Worm (Caenorhabditis elegans): ENCODE results near the gene hipr-1.

Gene hipr-1

ce11 chrIII:8748620-8749019 lies 28.6 kb downstream of the hipr-1 start:
- TF ChIP-seq mbf-1 (tag; optimal IDR thresholded peaks at IDR 0.05) (no peak), unc-55 (GFP tag; optimal IDR thresholded peaks at IDR 0.05) (no peak), nhr-129 (tag; optimal IDR thresholded peaks at IDR 0.05) (no peak), elt-3 (tag; optimal IDR thresholded peaks at IDR 0.05) (no peak), mdl-1 (tag; optimal IDR thresholded peaks at IDR 0.05) (no peak), ama-1 (optimal IDR thresholded peaks at IDR 0.05) (no peak), nhr-12 (tag; optimal IDR thresholded peaks at IDR 0.05) (no peak), ZK546.5 (tag; optimal IDR thresholded peaks at IDR 0.05) (no peak), lin-39 (tag; optimal IDR thresholded peaks at IDR 0.05) (no peak), ceh-82 (tag; optimal IDR thresholded peaks at IDR 0.05) (no peak), fos-1 (tag; optimal IDR thresholded peaks at IDR 0.05) (peak; percentile 92), crh-2 (tag; optimal IDR thresholded peaks at IDR 0.05) (peak; percentile 69), lsy-2 (tag; optimal IDR thresholded peaks at IDR 0.05) (no peak), egl-27 (tag; optimal IDR thresholded peaks at IDR 0.05) (no peak), F13H6.1 (tag; optimal IDR thresholded peaks at IDR 0.05) (peak; percentile 41), nhr-25 (tag; optimal IDR thresholded peaks at IDR 0.05) (no peak), blmp-1 (tag; optimal IDR thresholded peaks at IDR 0.05; ENCODE audit: insufficient read depth) (no peak), mab-5 (tag; optimal IDR thresholded peaks at IDR 0.05) (no peak), R02D3.7 (tag; optimal IDR thresholded peaks at IDR 0.05) (no peak), sma-9 (GFP tag; optimal IDR thresholded peaks at IDR 0.05) (peak; percentile 22), sma-9 (tag; optimal IDR thresholded peaks at IDR 0.05) (no peak), gmeb-1 (tag; optimal IDR thresholded peaks at IDR 0.05) (no peak), ztf-1 (GFP tag; conservative IDR thresholded peaks at IDR 0.05) (no peak), lin-13 (GFP tag; optimal IDR thresholded peaks at IDR 0.05) (no peak), zag-1 (tag; optimal IDR thresholded peaks at IDR 0.05) (no peak), nhr-10 (tag; optimal IDR thresholded peaks at IDR 0.05) (no peak), snpc-4 (tag; optimal IDR thresholded peaks at IDR 0.05) (no peak), nhr-23 (tag; optimal IDR thresholded peaks at IDR 0.05) (no peak), Y55F3AM.14 (GFP tag; optimal IDR thresholded peaks at IDR 0.05) (no peak), nhr-11 (tag; optimal IDR thresholded peaks at IDR 0.05) (no peak), nhr-237 (tag; optimal IDR thresholded peaks at IDR 0.05) (no peak), skn-1 (tag; optimal IDR thresholded peaks at IDR 0.05) (peak; percentile 22), C34F6.9 (tag; optimal IDR thresholded peaks at IDR 0.05) (no peak), aly-2 (tag; optimal IDR thresholded peaks at IDR 0.05) (no peak), peb-1 (tag; optimal IDR thresholded peaks at IDR 0.05) (no peak), sma-3 (GFP tag; optimal IDR thresholded peaks at IDR 0.05) (peak; percentile 40), ztf-4 (tag; optimal IDR thresholded peaks at IDR 0.05) (no peak), unc-39 (tag; optimal IDR thresholded peaks at IDR 0.05) (no peak), ceh-16 (tag; optimal IDR thresholded peaks at IDR 0.05) (no peak), elt-1 (tag; optimal IDR thresholded peaks at IDR 0.05) (no peak), ztf-11 (tag; optimal IDR thresholded peaks at IDR 0.05) (no peak), nhr-6 (tag; optimal IDR thresholded peaks at IDR 0.05) (no peak), dmd-4 (tag; optimal IDR thresholded peaks at IDR 0.05) (no peak), lin-11 (tag; optimal IDR thresholded peaks at IDR 0.05) (no peak)

ce11 chrIII:8749487-8749886 lies 29.5 kb downstream of the hipr-1 start, which contains the start of gene sma-2:
TSS of gene sma-2 (plus strand) at chrIII:8749680.
- TF ChIP-seq lsy-2 (tag; optimal IDR thresholded peaks at IDR 0.05), result peak in 1 of 2 experiments; percentile 45
- no peak for TF ChIP-seq unc-55 (GFP tag; optimal IDR thresholded peaks at IDR 0.05)
- no peak for TF ChIP-seq blmp-1 (tag; optimal IDR thresholded peaks at IDR 0.05; ENCODE audit: insufficient read depth)
- TF ChIP-seq F13H6.1 (tag; optimal IDR thresholded peaks at IDR 0.05), result peak; percentile 88
- TF ChIP-seq C34F6.9 (tag; optimal IDR thresholded peaks at IDR 0.05), result peak; percentile 29
- TF ChIP-seq lin-39 (tag; optimal IDR thresholded peaks at IDR 0.05), result no peak
- peak; percentile 52 for TF ChIP-seq nhr-21 (tag; optimal IDR thresholded peaks at IDR 0.05)
- TF ChIP-seq mab-5 (tag; optimal IDR thresholded peaks at IDR 0.05), result no peak
- no peak for TF ChIP-seq R02D3.7 (tag; optimal IDR thresholded peaks at IDR 0.05)
- no peak for TF ChIP-seq ztf-1 (GFP tag; conservative IDR thresholded peaks at IDR 0.05)
- TF ChIP-seq sma-3 (GFP tag; optimal IDR thresholded peaks at IDR 0.05), result peak; percentile 99
- peak in 1 of 2 experiments; percentile 16 for TF ChIP-seq mdl-1 (tag; optimal IDR thresholded peaks at IDR 0.05)
- peak; percentile 15 for TF ChIP-seq egl-27 (tag; optimal IDR thresholded peaks at IDR 0.05)
- no peak for TF ChIP-seq nhr-10 (tag; optimal IDR thresholded peaks at IDR 0.05)
- TF ChIP-seq lin-13 (GFP tag; optimal IDR thresholded peaks at IDR 0.05), result no peak
- TF ChIP-seq nhr-129 (tag; optimal IDR thresholded peaks at IDR 0.05), result peak; percentile 68
- no peak for TF ChIP-seq mbf-1 (tag; optimal IDR thresholded peaks at IDR 0.05)
- no peak for TF ChIP-seq elt-1 (tag; optimal IDR thresholded peaks at IDR 0.05)
- no peak for TF ChIP-seq dmd-4 (tag; optimal IDR thresholded peaks at IDR 0.05)
- TF ChIP-seq gmeb-1 (tag; optimal IDR thresholded peaks at IDR 0.05), result peak; percentile 72
- TF ChIP-seq sma-9 (GFP tag; optimal IDR thresholded peaks at IDR 0.05), result peak; percentile 91
- no peak for TF ChIP-seq sma-9 (tag; optimal IDR thresholded peaks at IDR 0.05)
- peak; percentile 98 for TF ChIP-seq fos-1 (tag; optimal IDR thresholded peaks at IDR 0.05)
- no peak for TF ChIP-seq lin-11 (tag; optimal IDR thresholded peaks at IDR 0.05)
- no peak for TF ChIP-seq ceh-16 (tag; optimal IDR thresholded peaks at IDR 0.05)
- peak; percentile 74 for TF ChIP-seq nhr-25 (tag; optimal IDR thresholded peaks at IDR 0.05)
- peak; percentile 85 for TF ChIP-seq crh-2 (tag; optimal IDR thresholded peaks at IDR 0.05)
